Fruit fly (Drosophila melanogaster) whole organism, pupa: ENCODE measurements around the gene CG31287.

Experiments
- CG12605 ChIP-seq: fragments of 200-800 bp; sonication (Bioruptor generic); IDR thresholded peaks from 2 replicates; pipeline ENCODE4 v1.3.6; 2022; ENCODE audit warnings: missing biosample characterization, missing genetic modification characterization
- CG8301 ChIP-seq: fragments of 200-800 bp; sonication (Bioruptor generic); optimal IDR thresholded peaks from 2 replicates; lab custom pipeline; 2018; ENCODE audit warnings: missing biosample characterization, mild to moderate bottlenecking, missing genetic modification characterization
- EcR ChIP-seq: fragments of 200-800 bp; sonication (Bioruptor generic); optimal IDR thresholded peaks from 3 replicates; lab custom pipeline; 2019; ENCODE audit warnings: missing biosample characterization, missing genetic modification characterization, mild to moderate bottlenecking, moderate library complexity, missing genetic modification reagents
- Ets98B ChIP-seq: fragments of 200-800 bp; sonication (Bioruptor generic); IDR thresholded peaks from 2 replicates; pipeline ENCODE4 v1.3.6; 2022; ENCODE audit warnings: missing biosample characterization, missing genetic modification characterization

- TF ChIP-seq CG8301 (tag; lab: Kevin White, UChicago) (no peak), CG12605 (no peak), Ets98B (no peak), EcR (GFP tag; lab: Kevin White, UChicago) (no peak)
These were observed 48.5 kb upstream of the CG31287 start, which contains the start of gene CG6006 for dm6 chr3R:16154682-16155081.
